Fruit fly (Drosophila melanogaster) whole organism, wandering third instar larva: ENCODE measurements around the gene Elys.
A peak's percentile ranks its signal among the peaks of the same experiment; 100 is the strongest.

ENCODE experiments used
- Abd-B ChIP-seq: fragments of >200 bp; optimal IDR thresholded peaks from 2 replicates; lab custom pipeline; 2017; ENCODE audit warnings: missing biosample characterization, missing genetic modification characterization
- CG9705 ChIP-seq: fragments of 200-800 bp; sonication (Bioruptor generic); optimal IDR thresholded peaks from 2 replicates; lab custom pipeline; 2018; ENCODE audit warnings: missing biosample characterization, mild to moderate bottlenecking, missing genetic modification characterization
- Dfd ChIP-seq: fragments of >200 bp; optimal IDR thresholded peaks from 2 replicates; lab custom pipeline; 2017; ENCODE audit warnings: missing biosample characterization, missing genetic modification characterization
- Dif ChIP-seq: fragments of 200-275, 200-300 bp; sonication (Bioruptor generic); optimal IDR thresholded peaks from 2 replicates; lab custom pipeline; 2018; ENCODE audit warnings: missing biosample characterization, missing genetic modification characterization; ENCODE audit not compliant: partially characterized antibody
- GATAd ChIP-seq: sonication (Bioruptor generic); optimal IDR thresholded peaks from 2 replicates; lab custom pipeline; 2016; ENCODE audit warnings: missing biosample characterization, missing genetic modification characterization
- HLH106 ChIP-seq: fragments of 200-800 bp; optimal IDR thresholded peaks from 3 replicates; lab custom pipeline; 2019; ENCODE audit warnings: missing biosample characterization, mild to moderate bottlenecking, missing genetic modification characterization, moderate library complexity
- Hnf4 ChIP-seq: fragments of 200-800 bp; sonication (Bioruptor generic); optimal IDR thresholded peaks from 2 replicates; lab custom pipeline; 2016; ENCODE audit warnings: missing biosample characterization, mild to moderate bottlenecking, missing genetic modification characterization
- Hr78 ChIP-seq: fragments of >200 bp; optimal IDR thresholded peaks from 2 replicates; lab custom pipeline; 2017; ENCODE audit warnings: missing biosample characterization, missing genetic modification characterization
- Hr83 ChIP-seq: fragments of 200-300 bp; sonication (Bioruptor generic); optimal IDR thresholded peaks from 2 replicates; lab custom pipeline; 2016; ENCODE audit warnings: missing biosample characterization, mild to moderate bottlenecking, missing genetic modification characterization, moderate library complexity; ENCODE audit not compliant: poor library complexity, severe bottlenecking
- Jra ChIP-seq: sonication (Bioruptor generic); optimal IDR thresholded peaks from 2 replicates; lab custom pipeline; 2016; ENCODE audit warnings: missing biosample characterization, missing genetic modification characterization
- Mio ChIP-seq: sonication (Bioruptor generic); optimal IDR thresholded peaks from 2 replicates; lab custom pipeline; 2016; ENCODE audit warnings: missing biosample characterization, missing genetic modification characterization
- Myc ChIP-seq: fragments of >200 bp; optimal IDR thresholded peaks from 2 replicates; lab custom pipeline; 2017
- N ChIP-seq: fragments of >200 bp; optimal IDR thresholded peaks from 2 replicates; lab custom pipeline; 2018; ENCODE audit warnings: missing biosample characterization, missing external identifiers, missing genetic modification characterization
- OdsH ChIP-seq: fragments of 200-800 bp; sonication (Bioruptor generic); optimal IDR thresholded peaks from 2 replicates; lab custom pipeline; 2016; ENCODE audit warnings: missing biosample characterization, mild to moderate bottlenecking, missing genetic modification characterization
- Rel ChIP-seq, 2 experiments: fragments of 200-800 bp; sonication (Bioruptor generic) in 1 of 2; optimal IDR thresholded peaks; 2 replicates in 1 of 2; 3 replicates in 1 of 2; lab custom pipeline; 2016 to 2019; ENCODE audit warnings: mild to moderate bottlenecking in 2 of 2, missing biosample characterization in 2 of 2, missing genetic modification characterization in 2 of 2, moderate library complexity in 1 of 2
- Sp1 ChIP-seq: fragments of 200-800 bp; sonication (Bioruptor generic); optimal IDR thresholded peaks from 3 replicates; lab custom pipeline; 2019; ENCODE audit warnings: missing biosample characterization, mild to moderate bottlenecking, missing genetic modification characterization, moderate library complexity
- Vsx2 ChIP-seq: fragments of 200-300, 225-300 bp; sonication (Bioruptor generic); optimal IDR thresholded peaks from 2 replicates; lab custom pipeline; 2018; ENCODE audit warnings: missing biosample characterization, missing genetic modification characterization; ENCODE audit not compliant: partially characterized antibody
- br ChIP-seq: fragments of 200-800 bp; sonication (Bioruptor generic); optimal IDR thresholded peaks from 2 replicates; lab custom pipeline; 2016; ENCODE audit warnings: missing biosample characterization, missing genetic modification characterization
- dl ChIP-seq, 2 experiments: fragments of 175-275, 200-275 bp in 1 of 2; fragments of 200-275 bp in 1 of 2; sonication (Bioruptor generic); optimal IDR thresholded peaks; lab custom pipeline; 2018; ENCODE audit warnings: mild to moderate bottlenecking in 2 of 2, missing biosample characterization in 2 of 2, missing genetic modification characterization in 2 of 2, moderate library complexity in 2 of 2; ENCODE audit not compliant: partially characterized antibody in 2 of 2, insufficient read depth in 1 of 2
- dmrt93B ChIP-seq: fragments of 200-800 bp; sonication (Bioruptor generic); optimal IDR thresholded peaks from 2 replicates; lab custom pipeline; 2018; ENCODE audit warnings: missing biosample characterization, mild to moderate bottlenecking, missing genetic modification characterization
- dsf ChIP-seq: sonication (Bioruptor generic); optimal IDR thresholded peaks from 2 replicates; lab custom pipeline; 2016; ENCODE audit warnings: missing biosample characterization, missing genetic modification characterization, borderline replicate concordance
- ey ChIP-seq: fragments of 200-800 bp; sonication (Bioruptor generic); optimal IDR thresholded peaks from 2 replicates; lab custom pipeline; 2016; ENCODE audit warnings: missing biosample characterization, missing genetic modification characterization
- foxo ChIP-seq, 2 experiments: fragments of 200-800 bp; sonication (Bioruptor generic); optimal IDR thresholded peaks; 2 replicates in 1 of 2; 3 replicates in 1 of 2; lab custom pipeline; 2016 to 2017; ENCODE audit warnings: missing biosample characterization in 2 of 2, missing genetic modification characterization in 2 of 2
- h ChIP-seq: fragments of 200-800 bp; sonication (Bioruptor generic); optimal IDR thresholded peaks from 3 replicates; lab custom pipeline; 2016; ENCODE audit warnings: missing biosample characterization, mild to moderate bottlenecking, missing genetic modification characterization
- jim ChIP-seq: fragments of 175-275, 200-325 bp; sonication (Bioruptor generic); optimal IDR thresholded peaks from 2 replicates; lab custom pipeline; 2016; ENCODE audit warnings: missing biosample characterization, mild to moderate bottlenecking, missing genetic modification characterization
- pan ChIP-seq: fragments of >200 bp; optimal IDR thresholded peaks from 2 replicates; lab custom pipeline; 2017
- psq ChIP-seq: fragments of 200-800 bp; sonication (Bioruptor generic); optimal IDR thresholded peaks from 3 replicates; lab custom pipeline; 2017; ENCODE audit warnings: missing biosample characterization, mild to moderate bottlenecking, missing genetic modification characterization, moderate library complexity
- rgr ChIP-seq: fragments of 200-800 bp; sonication (Bioruptor generic); optimal IDR thresholded peaks from 3 replicates; lab custom pipeline; 2016; ENCODE audit warnings: missing biosample characterization, mild to moderate bottlenecking, missing genetic modification characterization
- sage ChIP-seq: fragments of 200-800 bp; sonication (Bioruptor generic); optimal IDR thresholded peaks from 2 replicates; lab custom pipeline; 2016; ENCODE audit warnings: missing biosample characterization, mild to moderate bottlenecking, missing genetic modification characterization
- sv ChIP-seq: fragments of 200-800 bp; sonication (Bioruptor generic); optimal IDR thresholded peaks from 3 replicates; lab custom pipeline; 2016; ENCODE audit warnings: missing biosample characterization, missing genetic modification characterization
- tai ChIP-seq: sonication (Bioruptor generic); optimal IDR thresholded peaks from 2 replicates; lab custom pipeline; 2016; ENCODE audit warnings: missing biosample characterization, missing genetic modification characterization
- usp ChIP-seq: fragments of >200 bp; optimal IDR thresholded peaks from 2 replicates; lab custom pipeline; 2017; ENCODE audit warnings: missing biosample characterization, missing genetic modification characterization
- woc ChIP-seq: sonication (Bioruptor generic); optimal IDR thresholded peaks from 2 replicates; lab custom pipeline; 2016; ENCODE audit warnings: missing biosample characterization, mild to moderate bottlenecking, missing genetic modification characterization

The Elys gene

DNA sequence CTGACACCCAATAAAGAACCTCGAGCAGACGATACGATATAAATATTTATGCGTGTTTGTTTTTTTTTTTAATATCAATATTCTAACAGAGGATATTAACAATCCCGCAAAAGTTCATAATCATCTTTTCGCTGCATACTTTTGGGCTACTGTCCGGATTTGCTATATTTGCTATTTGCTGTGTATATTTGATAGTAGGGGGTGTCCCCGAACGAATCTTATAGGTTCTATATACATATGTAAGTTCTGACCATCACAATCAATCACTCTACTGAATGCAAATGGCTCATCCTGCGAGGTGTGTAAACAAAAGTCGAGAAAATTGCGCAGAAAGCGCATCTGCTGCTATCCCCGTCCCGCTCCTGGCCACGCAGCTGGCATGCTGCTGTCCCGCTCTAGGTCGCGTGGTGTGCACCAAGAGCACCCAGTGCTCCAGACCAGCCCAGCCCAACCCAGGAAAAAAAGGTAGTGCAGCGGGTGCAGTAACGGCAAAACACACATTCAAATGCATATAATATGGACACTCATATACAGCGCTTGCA lies 11.3 kb upstream of the Elys start:
- no peak for TF ChIP-seq dl (GFP tag; optimal IDR thresholded peaks at IDR 0.05; lab: Kevin White, UChicago; ENCODE audit: insufficient read depth in 1 of 2, partially characterized antibody in 2 of 2)
- TF ChIP-seq Myc, result peak; percentile 50
- TF ChIP-seq HLH106 (tag; lab: Kevin White, UChicago), result no peak
- no peak for TF ChIP-seq Hnf4 (GFP tag; lab: Kevin White, UChicago)
- TF ChIP-seq Rel (GFP tag; optimal IDR thresholded peaks at IDR 0.05; lab: Kevin White, UChicago), result no peak
- peak; percentile 98 for TF ChIP-seq Rel (tag; optimal IDR thresholded peaks at IDR 0.05; lab: Kevin White, UChicago)

DNA sequence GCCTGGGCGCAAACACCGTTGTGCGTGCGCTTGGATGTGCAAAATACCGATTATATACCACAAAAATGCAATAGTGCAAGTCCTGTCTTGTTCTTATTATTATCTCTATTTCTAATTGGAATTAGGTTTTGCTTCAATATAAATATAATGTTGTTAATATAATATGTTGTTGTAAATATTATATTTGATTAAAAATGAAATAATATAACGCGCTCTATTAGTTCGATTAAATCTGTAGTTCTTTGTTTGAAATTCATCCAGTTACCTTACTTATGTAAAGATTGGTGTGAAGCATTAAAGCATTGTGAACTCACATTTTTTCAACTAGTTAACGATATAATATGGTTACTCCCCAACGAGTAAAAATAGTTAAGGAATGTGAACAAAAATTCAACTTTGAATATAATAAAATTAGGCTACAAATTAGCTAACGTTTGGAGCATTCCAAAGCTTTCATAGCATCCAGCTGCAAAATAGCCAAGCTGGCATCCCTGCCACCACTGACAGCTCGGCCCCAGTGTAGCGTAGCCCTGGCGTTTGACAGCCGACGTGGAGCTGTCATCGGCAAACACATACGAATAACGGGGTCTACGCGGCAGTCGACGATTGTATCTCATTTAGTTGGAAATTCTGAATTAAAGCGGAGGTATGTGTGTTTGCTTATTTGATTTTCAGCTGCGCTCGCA lies 9.1 kb upstream of the Elys start, which contains the start of the genes CG12237 and Sec61gamma:
TSS of gene CG12237 (minus strand) at position 51 of the 686 bp plus-strand sequence.
TSS of gene Sec61gamma (plus strand) at position 509 of the 686 bp plus-strand sequence.
- TF ChIP-seq Myc (peak; percentile 94), Mio (GFP tag; lab: Kevin White, UChicago) (no peak), Rel (GFP tag; optimal IDR thresholded peaks at IDR 0.05; lab: Kevin White, UChicago) (no peak), Rel (tag; optimal IDR thresholded peaks at IDR 0.05; lab: Kevin White, UChicago) (peak; percentile 49), foxo (GFP tag; optimal IDR thresholded peaks at IDR 0.05; lab: Kevin White, UChicago) (no peak), Sp1 (GFP tag; lab: Kevin White, UChicago) (peak; percentile 45), sv (peak; percentile 8), Dif (GFP tag; lab: Kevin White, UChicago) (peak; percentile 46), woc (GFP tag; lab: Kevin White, UChicago) (peak; percentile 74), pan (lab: Kevin White, UChicago) (no peak), br (GFP tag; lab: Kevin White, UChicago) (no peak)

DNA sequence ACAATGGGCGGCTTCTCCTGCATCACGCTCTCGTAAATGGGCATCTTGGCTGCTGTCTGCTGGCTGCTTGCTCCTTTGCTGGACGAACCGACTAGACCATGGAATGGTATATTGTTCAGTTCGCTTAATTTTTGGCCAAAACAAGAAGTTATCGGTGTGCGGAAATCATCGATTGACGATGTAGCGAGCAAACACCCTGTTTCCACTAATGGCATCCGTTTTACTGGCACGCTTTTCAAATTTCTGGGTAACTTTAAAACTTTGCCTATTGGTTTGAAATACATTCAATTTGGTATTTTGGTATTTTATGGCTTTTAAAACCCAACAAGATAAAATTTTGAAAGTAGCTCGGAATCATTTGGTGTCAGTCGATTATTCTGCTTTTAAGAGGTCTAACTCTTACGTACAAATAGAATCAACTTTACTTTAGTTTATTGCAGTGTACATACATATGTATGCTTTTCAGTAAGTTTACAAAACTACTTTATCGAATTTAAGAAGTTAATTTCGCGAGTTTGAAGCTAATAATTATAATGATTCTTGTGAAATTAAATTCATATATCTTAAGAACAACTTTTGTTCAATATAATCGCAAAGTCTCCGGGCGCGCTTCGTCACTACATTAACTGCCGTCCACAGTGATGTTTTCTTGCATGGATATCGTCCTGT lies 6.1 kb upstream of the Elys start, which contains the start of gene Arp10:
TSS of gene Arp10 (minus strand) at position 304 of the 669 bp plus-strand sequence.
- no peak for TF ChIP-seq OdsH
- TF ChIP-seq Abd-B (GFP tag; lab: Kevin White, UChicago), result no peak
- TF ChIP-seq N (GFP tag; lab: Kevin White, UChicago), result peak; percentile 87
- TF ChIP-seq HLH106 (tag; lab: Kevin White, UChicago), result peak; percentile 25
- no peak for TF ChIP-seq jim (GFP tag; lab: Kevin White, UChicago)
- peak; percentile 5 for TF ChIP-seq Sp1 (GFP tag; lab: Kevin White, UChicago)
- peak; percentile 11 for TF ChIP-seq h (GFP tag; lab: Kevin White, UChicago)
- TF ChIP-seq tai (GFP tag; lab: Kevin White, UChicago), result no peak
- no peak for TF ChIP-seq foxo (GFP tag; optimal IDR thresholded peaks at IDR 0.05; lab: Kevin White, UChicago)
- TF ChIP-seq Myc, result no peak
- TF ChIP-seq usp (GFP tag; lab: Kevin White, UChicago), result no peak

DNA sequence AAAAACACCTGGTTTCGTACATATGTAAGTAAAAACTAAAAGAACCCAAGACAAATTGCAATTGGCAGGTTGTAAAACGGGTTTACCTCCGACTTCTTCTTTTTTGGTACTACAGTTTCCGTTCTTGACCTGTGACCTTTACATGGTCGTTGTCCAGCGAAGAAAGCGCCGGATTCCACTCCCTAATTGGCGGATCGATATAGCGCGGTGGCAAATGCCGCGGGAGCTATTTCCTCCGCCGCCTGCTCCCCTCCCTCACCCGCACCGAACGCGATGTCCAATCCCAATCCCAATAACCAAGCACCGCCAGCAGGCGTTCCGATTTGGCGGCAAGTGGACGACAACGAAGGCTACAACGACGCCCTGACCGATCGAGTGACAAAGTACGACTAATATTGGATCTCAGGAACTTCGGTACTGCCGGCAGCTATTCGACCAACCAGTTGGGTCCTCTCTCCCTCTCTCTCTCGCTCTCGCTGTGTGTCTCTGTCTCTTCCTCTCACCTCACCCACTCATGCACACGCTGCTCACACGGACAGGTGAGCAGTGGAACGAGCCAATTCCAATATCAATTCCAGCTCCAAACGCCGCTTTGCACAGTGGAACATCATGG lies 10.6 kb downstream of the Elys start:
- TF ChIP-seq Dif (GFP tag; lab: Kevin White, UChicago), result peak; percentile 90
- TF ChIP-seq h (GFP tag; lab: Kevin White, UChicago), result no peak
- no peak for TF ChIP-seq Mio (GFP tag; lab: Kevin White, UChicago)
- TF ChIP-seq dsf, result no peak
- TF ChIP-seq Hr78 (GFP tag; lab: Kevin White, UChicago), result no peak
- TF ChIP-seq Jra (GFP tag; lab: Kevin White, UChicago), result no peak
- TF ChIP-seq Hr83 (GFP tag; lab: Kevin White, UChicago), result peak; percentile 53
- TF ChIP-seq dl (GFP tag; optimal IDR thresholded peaks at IDR 0.05; lab: Kevin White, UChicago; ENCODE audit: insufficient read depth in 1 of 2, partially characterized antibody in 2 of 2), result peak in 1 of 2 experiments; percentile 74
- peak; percentile 85 for TF ChIP-seq Vsx2 (GFP tag; lab: Kevin White, UChicago)

DNA sequence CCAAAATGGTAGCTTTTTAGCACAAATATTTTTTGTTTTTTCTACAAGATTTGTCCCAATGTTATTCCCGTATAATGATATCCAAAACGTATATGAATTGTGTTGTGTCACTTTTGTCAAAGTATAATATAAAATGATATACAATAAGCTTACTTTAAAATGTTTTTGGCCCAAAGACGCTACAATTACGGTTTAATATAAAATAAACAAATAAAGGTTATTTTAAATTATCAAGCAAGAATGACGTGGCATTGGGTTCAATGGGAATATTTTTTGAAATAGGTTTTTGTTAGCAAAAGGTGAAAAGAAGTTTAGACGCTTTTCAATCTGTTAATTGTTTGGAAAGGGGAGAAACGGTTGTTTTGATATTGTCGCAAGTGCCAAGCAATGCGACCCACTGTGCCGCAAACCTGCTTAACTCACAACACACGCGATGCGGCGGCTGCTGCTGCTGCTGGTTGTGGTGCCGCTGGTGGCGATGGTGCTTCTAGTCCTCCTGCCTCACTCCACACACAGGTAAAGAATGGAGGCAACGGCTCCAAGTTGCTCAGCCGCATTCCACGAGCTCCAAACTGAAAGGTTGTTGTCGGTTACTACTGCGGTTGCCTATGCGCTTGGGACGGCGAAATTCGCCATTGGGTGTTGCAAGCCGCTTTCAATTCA lies 11.2 kb downstream of the Elys start:
- peak; percentile 79 for TF ChIP-seq woc (GFP tag; lab: Kevin White, UChicago)
- peak in 1 of 2 experiments; percentile 33 for TF ChIP-seq dl (GFP tag; optimal IDR thresholded peaks at IDR 0.05; lab: Kevin White, UChicago; ENCODE audit: insufficient read depth in 1 of 2, partially characterized antibody in 2 of 2)
- no peak for TF ChIP-seq usp (GFP tag; lab: Kevin White, UChicago)
- TF ChIP-seq Jra (GFP tag; lab: Kevin White, UChicago), result no peak
- TF ChIP-seq foxo (GFP tag; optimal IDR thresholded peaks at IDR 0.05; lab: Kevin White, UChicago), result peak in 1 of 2 experiments; percentile 45
- no peak for TF ChIP-seq jim (GFP tag; lab: Kevin White, UChicago)
- TF ChIP-seq N (GFP tag; lab: Kevin White, UChicago), result no peak
- TF ChIP-seq CG9705 (GFP tag; lab: Kevin White, UChicago), result peak; percentile 5
- peak; percentile 68 for TF ChIP-seq Sp1 (GFP tag; lab: Kevin White, UChicago)
- no peak for TF ChIP-seq Hr78 (GFP tag; lab: Kevin White, UChicago)
- no peak for TF ChIP-seq dsf
- TF ChIP-seq rgr (GFP tag; lab: Kevin White, UChicago), result peak; percentile 14
- TF ChIP-seq GATAd (GFP tag; lab: Kevin White, UChicago), result no peak
- TF ChIP-seq ey (GFP tag; lab: Kevin White, UChicago), result peak; percentile 39
- TF ChIP-seq Dfd, result no peak
- TF ChIP-seq psq, result peak; percentile 37
- no peak for TF ChIP-seq sage
- TF ChIP-seq dmrt93B (GFP tag; lab: Kevin White, UChicago), result no peak
- no peak for TF ChIP-seq tai (GFP tag; lab: Kevin White, UChicago)
- TF ChIP-seq Hnf4 (GFP tag; lab: Kevin White, UChicago), result no peak
